Fruit fly (Drosophila melanogaster) ovary, adult (tissue): ENCODE results near the gene Cse1.

ENCODE experiments used
- CG17801 ChIP-seq: fragments of 200-800 bp; optimal IDR thresholded peaks from 2 replicates; lab custom pipeline; 2019; ENCODE audit warnings: missing biosample characterization, mild to moderate bottlenecking, missing genetic modification characterization, moderate library complexity; ENCODE audit not compliant: partially characterized antibody

Gene Cse1

DNA sequence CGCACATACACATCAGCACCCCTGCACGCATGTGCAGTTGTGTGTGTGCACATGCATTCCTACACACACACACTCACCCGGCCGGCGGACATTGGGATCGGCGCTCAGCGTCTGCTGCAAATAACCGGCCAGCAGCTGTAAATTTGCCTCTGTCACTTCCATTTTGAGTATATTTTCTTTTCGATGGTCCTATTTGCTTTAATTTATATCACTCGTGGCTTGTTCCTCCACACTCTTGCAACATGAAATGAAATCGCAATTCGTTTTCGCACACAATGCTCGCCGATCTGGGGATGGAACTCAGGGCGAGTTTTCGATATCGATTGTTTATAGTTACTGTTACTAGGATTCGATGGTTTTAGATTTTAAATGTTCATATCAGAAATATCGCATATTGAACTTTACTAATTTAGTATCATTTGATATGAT is at the start of gene Cse1:
Gene Cse1, minus strand, starts transcription at position 303 of the 429 bp plus-strand sequence.
- TF ChIP-seq CG17801 (GFP tag; lab: Kevin White, UChicago) = no peak

DNA sequence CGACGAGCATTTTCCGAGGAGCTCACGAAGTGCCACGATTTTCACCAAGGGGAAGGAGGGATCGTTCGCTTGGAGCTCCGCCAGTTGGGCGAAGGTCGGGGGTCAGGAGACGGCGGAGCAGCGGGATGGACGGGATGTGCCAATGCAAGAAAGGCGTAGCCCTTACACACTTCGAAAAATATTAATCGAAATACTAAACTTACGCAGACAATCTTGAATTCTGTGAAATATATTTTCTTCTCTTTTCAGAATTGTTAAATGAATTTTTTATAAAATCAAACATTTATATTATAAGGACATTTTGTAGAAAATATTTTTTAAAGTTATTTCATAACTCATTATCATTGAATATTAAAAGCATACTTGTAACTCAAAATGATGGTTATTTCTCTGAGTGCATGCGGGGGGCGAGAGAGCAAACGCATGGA is 43.9 kb upstream of the Cse1 start:
- TF ChIP-seq CG17801 (GFP tag; lab: Kevin White, UChicago) = no peak

DNA sequence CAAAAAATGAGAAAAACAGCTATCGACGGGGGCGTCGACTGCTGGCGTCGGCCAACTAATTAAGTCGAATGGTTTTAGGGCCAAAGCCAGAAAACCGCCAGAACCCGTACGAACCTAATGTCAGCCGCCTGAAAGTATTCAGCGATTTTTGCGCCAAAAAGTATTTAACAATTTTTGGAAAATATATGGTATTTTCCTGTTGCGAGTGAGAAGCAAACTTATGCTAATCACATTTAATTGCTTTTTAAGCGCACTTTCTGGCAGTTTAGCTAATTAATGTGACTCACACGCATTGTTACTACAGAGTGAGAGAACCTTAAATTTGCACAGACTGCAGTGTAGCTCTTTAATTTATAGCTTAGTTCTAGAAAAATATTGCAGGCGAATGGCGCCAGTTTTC is 37.5 kb upstream of the Cse1 start:
- TF ChIP-seq CG17801 (GFP tag; lab: Kevin White, UChicago) = no peak

DNA sequence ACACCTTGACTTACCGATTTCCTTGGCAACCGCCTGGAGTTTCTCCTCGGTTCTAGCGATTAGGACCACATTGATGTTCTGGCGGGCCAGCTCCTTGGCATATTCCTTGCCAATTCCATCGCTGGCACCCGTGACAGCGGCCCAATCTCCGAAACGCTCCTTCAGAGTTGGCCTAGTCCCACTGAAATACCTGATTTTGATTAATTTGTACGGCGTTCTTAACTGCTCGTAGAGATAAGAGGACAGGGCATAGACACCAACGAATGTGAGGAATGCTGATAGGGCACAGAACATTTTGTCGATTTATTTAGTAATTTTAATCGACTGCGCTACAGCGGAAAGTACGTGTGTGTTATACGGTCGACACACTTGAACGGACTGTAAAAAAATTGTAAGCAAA is 36.1 kb upstream of the Cse1 start, which contains the start of gene CG6012:
Gene CG6012, minus strand, starts transcription at position 364 of the 400 bp plus-strand sequence.
- no peak for TF ChIP-seq CG17801 (GFP tag; lab: Kevin White, UChicago)

DNA sequence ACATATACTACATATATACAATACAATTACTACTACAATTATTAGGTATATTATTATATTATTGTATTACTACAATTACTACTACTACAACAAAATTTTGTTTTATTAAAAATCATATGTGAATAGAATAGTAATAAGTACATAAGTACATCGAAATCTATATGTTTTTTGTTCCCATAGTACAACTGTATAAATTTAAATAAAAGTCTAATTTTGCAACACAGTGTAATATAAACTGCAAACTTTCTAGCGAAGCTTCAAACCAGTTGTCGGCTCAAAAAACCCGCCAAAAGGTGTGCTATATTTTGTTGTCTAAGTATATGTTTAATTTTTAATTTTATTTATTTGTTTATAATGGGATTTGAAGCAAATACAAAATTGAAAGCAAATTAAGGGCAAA is 34.6 kb upstream of the Cse1 start:
- no peak for TF ChIP-seq CG17801 (GFP tag; lab: Kevin White, UChicago)

DNA sequence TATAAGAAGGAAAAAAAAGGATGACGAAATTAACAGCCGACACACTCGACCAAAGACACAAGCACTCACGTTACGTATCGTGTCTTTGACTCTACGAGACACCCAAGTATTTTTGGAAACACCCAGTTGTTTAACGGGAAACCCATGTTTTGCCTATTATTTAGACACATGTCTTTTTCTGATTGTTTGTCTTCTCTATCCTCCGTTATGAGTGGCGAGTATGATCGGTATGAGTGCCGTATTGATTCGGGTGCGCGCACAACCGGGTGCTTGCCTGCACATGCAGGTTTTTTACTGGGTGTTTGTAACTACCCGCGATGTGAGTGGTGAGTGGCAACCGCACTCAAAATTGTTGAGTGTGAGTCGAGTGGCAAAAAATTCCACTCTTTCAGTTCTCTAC is 34.1 kb upstream of the Cse1 start:
- no peak for TF ChIP-seq CG17801 (GFP tag; lab: Kevin White, UChicago)

DNA sequence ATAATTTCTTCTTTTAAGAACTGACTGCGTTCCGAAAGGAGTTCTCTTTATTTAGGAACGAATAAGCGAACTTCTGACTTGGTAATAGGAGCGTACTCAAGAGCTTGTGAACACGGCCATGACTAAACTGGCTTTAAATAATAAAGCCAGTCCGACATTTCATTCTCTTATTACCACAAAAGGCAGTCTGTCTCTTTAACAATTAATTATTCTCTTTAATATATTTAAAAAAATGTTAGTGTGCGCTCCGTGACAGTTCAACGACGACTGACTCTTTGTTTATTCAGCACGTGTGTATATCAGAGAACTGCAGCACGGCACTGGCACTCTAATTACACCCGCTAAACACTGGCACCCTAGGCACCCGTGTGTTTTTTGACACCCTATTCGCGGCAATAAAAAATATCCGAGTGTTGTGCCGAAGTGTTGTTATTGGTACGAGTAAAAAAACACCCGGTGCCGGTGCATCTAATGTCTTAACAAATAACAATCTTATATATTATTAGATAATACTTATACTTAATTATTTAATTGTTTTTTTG is 33.5 kb upstream of the Cse1 start, which contains the start of gene CG31809:
Gene CG31809, minus strand, starts transcription at position 249 of the 542 bp plus-strand sequence.
- no peak for TF ChIP-seq CG17801 (GFP tag; lab: Kevin White, UChicago)

DNA sequence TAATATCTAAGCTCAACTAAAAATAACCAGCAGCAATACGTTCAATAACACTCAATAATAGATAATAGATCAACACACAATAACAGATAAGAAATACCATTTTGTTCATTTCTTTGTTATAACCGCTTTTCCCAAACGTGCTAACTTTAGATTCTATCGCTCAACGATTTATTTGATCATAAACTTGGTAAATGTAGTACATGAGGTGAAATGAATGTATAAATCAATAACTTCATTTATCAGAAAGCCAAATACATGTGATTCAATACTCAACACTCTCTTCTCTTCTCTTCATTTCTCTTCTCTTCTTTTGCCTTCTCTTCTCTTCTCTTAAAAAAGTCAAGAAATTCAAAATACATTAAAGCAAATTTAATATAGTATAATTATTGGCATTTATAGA is 32.7 kb upstream of the Cse1 start:
- TF ChIP-seq CG17801 (GFP tag; lab: Kevin White, UChicago) = no peak

DNA sequence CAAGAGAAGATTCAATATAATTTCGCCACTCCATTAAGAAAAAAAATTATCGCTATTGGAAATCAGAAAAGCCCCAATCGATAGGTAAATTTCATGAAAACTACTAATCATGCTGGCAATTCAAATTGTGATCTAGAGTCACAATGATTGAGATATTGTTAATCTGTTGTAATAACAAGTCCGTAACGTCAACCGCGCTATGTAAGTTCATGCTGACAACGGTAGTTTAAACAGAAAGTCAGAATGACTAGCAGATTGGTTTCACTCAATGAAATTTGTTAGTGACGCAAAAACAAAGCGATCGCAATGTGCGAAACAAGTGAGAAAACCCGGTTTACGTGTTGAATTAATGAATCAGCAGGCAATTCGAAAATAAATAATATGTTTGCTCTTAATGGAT is 32.1 kb upstream of the Cse1 start:
- TF ChIP-seq CG17801 (GFP tag; lab: Kevin White, UChicago) = no peak

DNA sequence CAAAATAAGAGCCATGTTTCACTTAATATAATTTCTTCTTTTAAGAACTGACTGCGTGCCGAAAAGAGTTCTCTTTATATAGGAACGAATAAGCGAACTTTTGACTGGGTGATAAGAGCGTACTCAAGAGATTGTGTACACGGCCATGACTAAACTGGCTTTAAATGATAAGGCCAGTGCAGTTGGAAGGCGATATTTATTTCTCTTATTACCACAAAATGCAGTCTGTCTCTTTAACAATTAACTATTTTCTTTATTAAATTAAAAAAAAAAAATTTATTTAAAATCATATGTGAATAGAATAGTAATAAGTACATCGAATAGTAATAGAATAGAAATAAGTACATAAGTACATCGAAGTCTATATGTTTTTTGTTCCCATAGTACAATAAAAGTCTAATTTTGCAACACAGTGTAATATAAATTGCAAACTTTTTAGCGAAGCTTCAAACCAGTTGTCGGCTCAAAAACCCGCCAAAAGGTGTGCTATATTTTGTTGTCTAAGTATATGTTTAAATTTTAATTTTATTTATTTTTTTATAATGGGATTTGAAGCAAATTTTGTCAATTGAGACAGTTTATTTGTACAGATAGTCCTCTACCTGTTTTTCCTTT is 27.4 kb upstream of the Cse1 start, which contains the start of gene CG31810:
Gene CG31810, minus strand, starts transcription at position 51 of the 615 bp plus-strand sequence.
- TF ChIP-seq CG17801 (GFP tag; lab: Kevin White, UChicago) = no peak

DNA sequence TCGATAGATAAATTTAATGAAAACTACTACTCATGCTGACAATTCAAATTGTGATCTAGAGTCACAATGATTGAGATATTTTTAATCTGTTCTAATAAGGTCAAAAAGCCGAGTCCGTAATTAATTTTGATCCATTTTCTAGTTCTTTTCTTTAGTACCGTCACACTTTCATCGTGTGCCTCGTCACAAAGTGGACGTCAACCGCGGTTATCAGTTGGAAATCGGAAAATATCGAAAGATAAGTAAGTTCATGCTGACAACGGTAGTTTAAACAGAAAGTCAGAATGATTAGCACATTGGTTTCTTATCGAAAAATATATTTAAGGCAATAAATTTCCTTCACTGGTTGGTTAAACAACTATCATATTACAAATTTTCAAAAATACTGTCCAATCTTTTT is 25.4 kb upstream of the Cse1 start:
- no peak for TF ChIP-seq CG17801 (GFP tag; lab: Kevin White, UChicago)

DNA sequence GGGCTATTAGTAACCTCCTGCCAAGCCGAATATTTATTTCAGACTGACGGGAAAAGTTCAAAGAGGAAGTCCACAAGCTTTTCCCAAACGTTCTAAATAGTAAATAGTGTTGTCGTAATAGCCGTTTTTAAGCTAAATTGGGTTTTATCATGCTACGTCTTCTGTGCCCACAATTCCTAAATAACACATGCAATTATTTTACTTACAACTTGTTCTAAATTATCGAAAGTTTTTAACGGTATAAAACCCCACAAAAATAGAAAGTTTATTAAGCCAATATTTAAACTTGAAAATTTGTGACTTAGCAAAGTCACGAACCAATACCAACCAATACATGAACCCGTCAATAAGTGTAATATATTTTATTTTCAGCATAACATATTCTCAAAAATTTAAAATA is 23.7 kb upstream of the Cse1 start, which contains the start of gene CG13284:
Gene CG13284, minus strand, starts transcription at position 47 of the 400 bp plus-strand sequence.
- TF ChIP-seq CG17801 (GFP tag; lab: Kevin White, UChicago) = no peak

DNA sequence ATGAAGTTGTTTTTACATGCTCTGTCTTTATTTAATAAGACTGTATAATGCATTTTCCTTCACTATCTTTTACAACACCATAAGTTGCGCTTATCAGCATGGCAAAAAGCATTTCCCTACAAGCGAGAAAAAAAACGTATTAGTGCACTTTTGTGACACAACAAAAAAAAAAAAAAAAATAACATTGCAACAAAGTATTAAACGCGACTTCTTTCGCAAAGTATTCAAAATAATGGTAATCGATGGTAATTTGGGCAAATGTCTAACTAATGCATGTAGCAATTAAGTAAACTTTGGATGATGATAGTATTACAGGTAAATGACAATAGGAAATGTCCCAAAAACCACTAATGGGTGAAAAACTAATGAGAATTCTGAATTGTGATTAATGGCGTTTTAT is 22.9 kb upstream of the Cse1 start:
- TF ChIP-seq CG17801 (GFP tag; lab: Kevin White, UChicago) = no peak

DNA sequence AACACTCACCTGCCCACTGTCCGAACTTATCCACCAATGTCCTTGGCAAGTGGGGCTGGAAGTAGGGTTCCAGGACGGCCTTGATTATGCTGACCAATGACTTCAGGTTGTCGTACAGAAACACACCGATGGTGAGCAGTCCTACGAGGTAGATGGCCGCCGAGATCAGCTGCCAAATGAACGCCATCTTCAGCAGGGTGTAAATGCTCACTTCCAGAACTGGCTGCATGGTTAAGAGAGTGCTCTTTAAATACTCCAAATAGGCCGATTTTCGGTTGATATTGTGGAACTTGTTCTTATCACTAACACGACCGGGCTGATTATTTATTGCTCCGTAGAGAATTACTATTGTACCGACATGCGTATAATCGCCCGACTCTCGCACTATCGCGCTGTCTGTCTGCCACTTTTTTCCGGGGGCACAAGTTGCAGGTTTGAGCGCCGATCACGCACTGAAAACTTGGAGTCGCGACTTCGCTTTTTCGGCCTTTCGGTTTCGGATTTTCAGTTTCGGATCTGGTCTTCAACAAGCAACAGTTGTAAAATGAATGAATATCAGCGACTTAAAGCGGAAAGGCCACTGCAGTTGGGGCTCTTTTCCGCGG is 21.8 kb upstream of the Cse1 start:
- TF ChIP-seq CG17801 (GFP tag; lab: Kevin White, UChicago) = no peak

DNA sequence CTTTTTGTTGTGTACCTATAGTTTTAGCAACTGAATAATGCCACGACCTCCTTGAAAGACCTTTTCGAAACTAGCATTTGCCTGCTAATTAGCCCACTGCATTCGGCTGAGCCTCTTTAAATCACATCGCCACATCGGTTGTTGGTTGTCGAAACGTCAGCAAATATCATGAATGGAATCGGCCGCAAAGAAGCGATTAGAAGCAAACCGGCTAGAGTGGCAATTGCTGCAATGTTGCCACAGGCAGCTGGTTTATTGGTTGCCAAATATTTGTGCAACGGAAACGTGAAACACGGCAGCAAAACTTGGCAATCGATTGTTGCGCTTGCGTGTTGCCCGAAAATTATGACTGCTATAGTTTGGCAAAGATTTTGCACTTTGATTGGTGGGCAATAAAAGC is 20.2 kb upstream of the Cse1 start:
- TF ChIP-seq CG17801 (GFP tag; lab: Kevin White, UChicago) = no peak

DNA sequence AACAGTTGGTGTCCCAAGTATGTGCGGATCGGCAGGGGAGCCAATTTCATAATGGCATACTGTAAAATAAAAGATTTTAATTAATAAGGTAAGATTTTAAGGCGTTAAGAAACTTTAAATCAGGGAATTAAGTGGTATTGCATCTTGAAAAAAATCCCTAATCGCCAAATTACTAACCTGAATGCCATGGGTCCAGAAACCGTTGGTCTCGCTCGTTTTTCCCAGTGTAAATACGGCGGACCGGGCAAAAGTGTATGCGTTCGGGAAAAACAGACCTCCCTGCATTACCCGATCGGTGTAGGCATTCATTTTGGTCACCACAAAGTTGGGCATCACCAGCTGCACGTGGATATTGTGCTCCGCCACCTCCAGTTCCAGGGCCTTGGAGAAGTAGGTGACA is 18.3 kb upstream of the Cse1 start:
- TF ChIP-seq CG17801 (GFP tag; lab: Kevin White, UChicago) = no peak
